Fruit fly (Drosophila melanogaster) S2 (cell line): Measurements from ENCODE around the gene Ski6.
"Not testable (repeated sequence)": the region's sequence is repeated elsewhere in the genome, so short reads cannot be mapped to it uniquely, and the experiment has no call there.

Experiments used
- CG8478 ChIP-seq: fragments of >200 bp; optimal IDR thresholded peaks from 2 replicates; lab custom pipeline; 2018
- CTCF ChIP-seq, 2 experiments: fragments of >200 bp; optimal IDR thresholded peaks; 2 replicates each; lab custom pipeline; 2018

Ski6 gene

DNA sequence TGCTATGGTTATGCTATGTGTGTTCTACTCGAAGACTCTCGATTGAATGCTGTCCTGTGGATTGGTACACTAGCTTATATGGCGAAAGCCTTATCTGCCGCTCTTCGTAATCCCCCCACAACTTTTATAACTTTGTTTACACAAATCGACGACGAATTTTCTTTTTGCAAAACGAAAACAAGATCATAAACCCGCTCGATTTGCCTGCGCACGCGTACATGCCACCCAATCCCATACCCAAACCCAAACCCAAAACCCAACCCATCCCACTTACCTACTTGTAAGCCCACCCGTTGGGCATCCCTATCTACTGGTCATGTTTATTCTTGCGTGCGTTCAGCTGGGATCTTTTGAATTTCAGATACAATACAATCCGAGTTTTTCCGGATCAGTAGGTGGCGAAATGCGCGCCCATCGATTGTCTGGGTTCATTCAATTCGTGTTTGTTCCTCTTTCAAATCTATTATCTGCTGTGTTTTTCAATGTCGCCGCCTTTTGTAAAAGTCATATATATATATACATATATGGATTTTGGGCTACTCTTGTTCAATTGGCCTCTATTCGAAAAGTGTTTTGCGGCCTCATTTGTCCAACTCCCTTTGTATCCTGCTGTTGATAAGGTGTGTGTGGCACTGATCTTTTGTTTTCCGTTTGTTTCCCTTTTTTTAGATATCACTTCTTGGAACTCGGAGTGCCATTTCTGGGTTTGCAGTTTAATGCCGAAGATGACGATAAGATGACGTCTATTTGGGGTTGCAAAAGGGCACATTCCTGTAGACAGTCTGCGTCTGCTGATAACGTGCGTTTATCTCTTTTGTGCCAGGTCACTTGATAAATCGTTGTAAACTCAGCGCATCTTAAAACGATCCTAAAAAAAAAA, 12.6 kb upstream of the Ski6 start, which contains the start of gene Mabi:
TSS of gene Mabi (minus strand) at position 51 of the 880 bp plus-strand sequence.
- TF ChIP-seq CTCF (optimal IDR thresholded peaks at IDR 0.05; lab: Kevin White, UChicago) (no peak), CG8478 (no peak)

DNA sequence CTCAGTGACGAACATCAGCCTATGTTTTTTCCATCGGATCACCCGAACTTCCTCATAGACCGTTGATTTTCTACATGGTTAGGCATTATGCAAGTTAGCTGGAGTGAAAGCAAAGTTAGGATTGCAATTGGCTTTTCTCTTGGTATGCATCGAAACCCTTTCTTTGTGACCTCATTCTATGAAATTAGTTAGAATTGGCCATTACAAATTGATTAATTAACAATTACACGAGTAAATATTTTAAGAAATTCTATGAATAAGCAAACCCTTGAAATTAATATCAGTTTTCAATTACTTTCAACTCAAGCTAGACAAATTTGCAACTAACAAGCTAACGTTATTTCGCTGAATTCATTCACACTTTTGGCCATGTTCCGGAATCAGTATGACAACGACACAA, 9.5 kb upstream of the Ski6 start, which contains the start of gene Prosalpha6T:
TSS of gene Prosalpha6T (plus strand) at position 301 of the 400 bp plus-strand sequence.
- TF ChIP-seq CG8478 (no peak), CTCF (optimal IDR thresholded peaks at IDR 0.05; lab: Kevin White, UChicago) (no peak)

- TF ChIP-seq CG8478 = no peak
- TF ChIP-seq CTCF (optimal IDR thresholded peaks at IDR 0.05; lab: Kevin White, UChicago) = no peak
These were observed 7.2 kb upstream of the Ski6 start, which contains the start of gene CG16815 for dm6 chr2L:13229388-13229882. Gene CG16815 (plus strand): TSS chr2L:13229832.

dm6 chr2L:13227242-13227641, 5.0 kb upstream of the Ski6 start, which contains the start of gene CG16813:
Gene CG16813 (plus strand): TSS chr2L:13227529.
- TF ChIP-seq CG8478 = no peak
- TF ChIP-seq CTCF (optimal IDR thresholded peaks at IDR 0.05; lab: Kevin White, UChicago) = no peak

DNA sequence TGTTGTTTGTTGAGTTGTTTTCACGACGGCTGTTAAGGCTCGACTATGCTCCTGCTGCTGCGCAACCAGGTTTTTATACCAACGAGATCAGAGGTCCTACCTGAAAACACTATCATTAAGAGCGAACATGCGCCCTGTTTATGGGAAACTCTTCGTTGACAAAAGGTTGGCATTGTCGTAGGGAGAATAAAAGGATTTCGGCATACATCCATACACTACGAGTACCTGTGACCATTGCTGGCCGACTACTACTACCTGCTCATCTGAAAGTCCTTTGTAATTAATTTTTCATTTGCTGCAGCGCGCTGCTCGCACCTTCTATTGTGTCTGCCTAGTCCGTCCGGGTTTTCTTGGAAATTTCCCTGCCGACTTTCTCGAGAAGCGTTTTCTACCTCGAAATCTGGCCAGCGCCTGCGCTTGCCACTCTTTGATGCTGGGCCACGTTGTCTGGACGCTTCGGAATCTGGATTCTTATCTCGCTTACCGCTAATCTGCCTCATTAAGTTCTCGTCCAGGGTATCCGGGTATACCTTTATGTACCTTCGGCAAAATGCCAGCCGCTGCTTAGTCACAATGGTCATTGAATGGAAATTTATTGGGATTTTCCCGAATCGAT, 3.1 kb upstream of the Ski6 start, which contains the start of gene CG15480:
TSS of gene CG15480 (minus strand) at position 51 of the 616 bp plus-strand sequence.
- no peak for TF ChIP-seq CG8478
- no peak for TF ChIP-seq CTCF (optimal IDR thresholded peaks at IDR 0.05; lab: Kevin White, UChicago)

DNA sequence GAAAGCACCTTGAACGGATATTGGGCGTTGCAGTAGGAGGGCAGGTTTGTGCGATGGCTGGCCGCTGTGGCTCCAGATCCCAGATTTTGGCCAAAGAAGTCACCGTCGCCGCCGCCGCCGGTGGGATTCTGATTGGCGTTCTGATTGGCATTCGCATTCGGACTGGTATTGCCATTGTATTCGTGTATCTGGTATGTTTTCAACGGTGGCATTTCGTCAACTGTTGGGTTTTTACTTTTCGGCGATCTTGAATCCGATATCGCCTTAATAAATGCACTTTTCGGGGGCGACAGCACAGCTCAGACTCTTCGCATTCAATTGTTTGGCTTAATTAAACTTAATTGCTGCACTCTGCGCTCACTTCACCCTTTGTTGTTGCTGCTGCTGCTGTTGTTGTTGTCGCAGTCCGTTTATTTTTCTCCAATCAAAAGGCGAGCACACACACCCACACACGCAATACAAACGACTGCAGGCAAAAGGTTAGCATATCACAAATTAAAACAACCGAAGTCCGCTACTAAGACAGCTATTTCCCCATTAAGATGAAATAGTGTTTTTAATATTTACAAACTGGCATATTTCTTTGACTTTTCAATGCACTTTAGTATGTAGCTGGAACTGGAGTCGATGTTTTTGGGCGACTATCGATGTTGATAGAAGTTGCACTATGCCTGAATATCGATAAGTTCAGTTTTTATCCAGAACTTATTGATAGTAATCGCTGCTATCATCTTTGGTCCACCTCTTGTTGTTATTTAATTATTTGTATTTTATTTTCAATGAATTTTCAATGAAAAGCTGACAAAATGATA, 2.7 kb downstream of the Ski6 start, which contains the start of the genes CG9426 and mRF1:
TSS of gene CG9426 (minus strand) at position 643 of the 812 bp plus-strand sequence.
TSS of gene mRF1 (plus strand) at position 699 of the 812 bp plus-strand sequence.
- no peak for TF ChIP-seq CTCF (optimal IDR thresholded peaks at IDR 0.05; lab: Kevin White, UChicago)
- TF ChIP-seq CG8478 = no peak

dm6 chr2L:13215010-13215409, 7.2 kb downstream of the Ski6 start, which contains the start of gene kek4:
Gene kek4 (minus strand): TSS chr2L:13215350.
- TF ChIP-seq CTCF (optimal IDR thresholded peaks at IDR 0.05; lab: Kevin White, UChicago) = no peak
- TF ChIP-seq CG8478 = no peak

DNA sequence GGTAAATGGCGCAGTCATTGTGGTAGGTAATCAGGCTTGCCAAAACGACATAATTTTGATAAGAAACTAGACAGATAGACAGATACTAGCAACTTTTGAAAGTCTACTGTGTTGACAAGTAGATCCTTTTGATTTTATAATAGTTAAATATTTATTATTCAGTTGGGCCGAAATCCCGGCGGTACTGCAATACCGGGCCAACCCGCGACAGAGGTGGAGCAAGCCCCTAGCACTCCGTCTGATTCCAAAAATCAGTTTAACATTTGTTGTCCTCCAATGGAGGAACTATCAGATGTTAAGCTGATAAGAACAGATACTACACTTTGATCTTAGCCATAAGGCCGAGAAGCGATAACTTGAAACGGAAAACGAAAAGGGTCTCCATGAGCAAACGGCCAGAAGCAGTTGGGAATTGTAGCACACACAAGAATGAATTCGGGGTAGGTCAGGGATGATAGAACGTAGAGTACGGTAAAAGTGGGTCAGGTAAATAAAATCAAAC, 10.4 kb downstream of the Ski6 start, which contains the start of gene CG15482:
TSS of gene CG15482 (minus strand) at position 51 of the 502 bp plus-strand sequence.
- not testable (repeated sequence) for TF ChIP-seq CTCF (optimal IDR thresholded peaks at IDR 0.05; lab: Kevin White, UChicago); CG8478

DNA sequence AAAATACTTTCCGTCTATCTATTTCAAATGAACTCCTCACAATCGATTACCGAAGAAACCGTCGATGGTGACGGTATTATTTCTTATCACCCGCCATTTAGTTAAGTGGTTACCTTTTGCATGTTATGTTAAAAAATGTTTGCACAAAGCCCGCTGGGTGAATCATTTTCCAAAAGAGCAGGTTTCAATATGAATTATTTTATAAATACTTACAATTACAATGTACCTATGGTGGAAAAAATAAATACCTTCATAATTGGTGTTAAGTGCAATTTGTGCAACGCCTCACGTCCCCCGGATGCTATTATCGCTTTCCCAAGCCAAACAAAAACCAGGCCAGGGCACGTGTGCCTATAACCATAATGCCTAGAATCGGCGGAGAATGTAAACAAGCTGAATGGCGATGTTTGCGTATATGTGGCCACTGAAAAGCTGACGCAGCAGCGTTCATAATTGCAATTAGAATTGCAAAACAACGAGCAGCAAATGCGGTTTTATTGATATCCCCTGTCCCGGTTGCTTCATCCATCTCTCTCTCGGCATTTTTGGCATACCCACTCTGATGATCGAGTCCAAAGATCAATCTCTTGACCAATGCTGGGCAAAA, 15.3 kb downstream of the Ski6 start:
- no peak for TF ChIP-seq CG8478
- no peak for TF ChIP-seq CTCF (optimal IDR thresholded peaks at IDR 0.05; lab: Kevin White, UChicago)

dm6 chr2L:13206077-13206668, 16.1 kb downstream of the Ski6 start:
- no peak for TF ChIP-seq CG8478
- TF ChIP-seq CTCF (optimal IDR thresholded peaks at IDR 0.05; lab: Kevin White, UChicago) = no peak

DNA sequence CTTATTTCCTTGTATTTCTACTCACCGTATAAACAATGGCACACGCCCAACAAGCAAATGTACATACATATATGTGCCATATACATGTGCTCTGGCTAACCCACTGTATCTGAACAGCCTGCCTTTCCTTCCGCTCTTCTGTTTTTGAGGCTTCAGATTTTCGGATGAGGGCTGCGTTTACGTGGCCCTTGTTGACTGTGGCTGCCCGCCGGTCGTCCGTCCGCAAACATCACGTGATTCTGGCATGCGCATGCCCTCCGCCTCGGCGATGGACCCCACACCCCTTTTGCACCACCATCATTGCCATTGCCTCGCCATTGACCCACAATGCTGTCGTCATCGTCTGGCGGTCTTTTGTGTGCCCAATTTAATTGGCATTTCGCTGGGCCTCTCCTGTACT, 17.0 kb downstream of the Ski6 start:
- TF ChIP-seq CTCF (optimal IDR thresholded peaks at IDR 0.05; lab: Kevin White, UChicago) = no peak
- no peak for TF ChIP-seq CG8478

DNA sequence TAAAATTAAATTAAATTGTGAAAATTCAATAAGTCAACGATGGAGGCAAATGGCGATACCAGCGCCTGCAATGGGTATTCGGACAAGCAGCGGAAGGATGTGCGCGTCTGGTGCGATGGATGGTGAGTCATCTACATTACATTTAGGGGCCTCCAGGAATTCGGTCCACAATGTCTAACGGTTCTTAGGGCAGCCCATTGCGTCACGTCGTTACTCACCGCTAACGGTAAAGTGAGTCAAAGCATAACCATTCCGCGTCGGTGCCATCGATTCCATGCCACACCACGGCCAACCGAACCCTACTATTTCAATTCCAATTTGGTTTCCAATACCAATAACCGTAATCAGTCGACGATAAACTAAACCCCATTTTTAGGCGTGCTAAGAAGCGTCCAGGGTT, 18.1 kb downstream of the Ski6 start:
- TF ChIP-seq CTCF (optimal IDR thresholded peaks at IDR 0.05; lab: Kevin White, UChicago) (no peak), CG8478 (no peak)

- TF ChIP-seq CTCF (optimal IDR thresholded peaks at IDR 0.05; lab: Kevin White, UChicago) (no peak), CG8478 (no peak)
These were observed 18.6 kb downstream of the Ski6 start, which contains the start of gene Pect for dm6 chr2L:13203437-13204137. Gene Pect (plus strand): TSS chr2L:13203762.
